Fruit fly (Drosophila melanogaster) whole organism, embryonic: ENCODE measurements around the gene CG33095.
"Not testable (repeated sequence)": the region's sequence is repeated elsewhere in the genome, so short reads cannot be mapped to it uniquely, and the experiment has no call there.

Experiments used
- Adf1 ChIP-seq: fragments of 200-800 bp; sonication (Bioruptor generic); IDR thresholded peaks from 2 replicates; pipeline ENCODE4 v1.3.6; 2022; ENCODE audit warnings: missing biosample characterization, missing genetic modification characterization
- Asciz ChIP-seq: fragments of 200-800 bp; sonication (Bioruptor generic); optimal IDR thresholded peaks from 2 replicates; lab custom pipeline; 2017; ENCODE audit warnings: missing biosample characterization, mild to moderate bottlenecking, missing genetic modification characterization, missing genetic modification reagents
- CG12104 ChIP-seq: fragments of 200-800 bp; sonication (Bioruptor generic); optimal IDR thresholded peaks from 3 replicates; lab custom pipeline; 2016; ENCODE audit warnings: missing biosample characterization, missing genetic modification characterization
- CG13287 ChIP-seq: fragments of 200-800 bp; sonication (Bioruptor generic); IDR thresholded peaks from 2 replicates; pipeline ENCODE4 v1.3.6; 2022; ENCODE audit warnings: missing biosample characterization, missing genetic modification characterization; ENCODE audit not compliant: partially characterized antibody
- CG14441 ChIP-seq: fragments of 200-800 bp; sonication (Bioruptor generic); IDR thresholded peaks from 2 replicates; pipeline ENCODE4 v1.3.6; 2022; ENCODE audit warnings: missing biosample characterization, missing genetic modification characterization
- CG16813 ChIP-seq: fragments of 200-800 bp; sonication (Bioruptor generic); IDR thresholded peaks from 3 replicates; pipeline ENCODE4 v1.3.6; 2022; ENCODE audit warnings: missing biosample characterization, missing genetic modification characterization; ENCODE audit not compliant: partially characterized antibody
- CG17328 ChIP-seq: fragments of 200-800 bp; sonication (Bioruptor generic); IDR thresholded peaks from 2 replicates; pipeline ENCODE4 v1.3.6; 2022; ENCODE audit warnings: missing biosample characterization, missing genetic modification characterization
- CG17829 ChIP-seq: fragments of 200-800 bp; optimal IDR thresholded peaks from 2 replicates; lab custom pipeline; 2019; ENCODE audit warnings: missing biosample characterization, mild to moderate bottlenecking, missing genetic modification characterization, moderate library complexity
- CG30431 ChIP-seq: fragments of 200-800 bp; sonication (Bioruptor generic); optimal IDR thresholded peaks from 2 replicates; lab custom pipeline; 2017; ENCODE audit warnings: missing biosample characterization, missing genetic modification characterization
- CG32767 ChIP-seq: fragments of 200-800 bp; sonication (Bioruptor generic); IDR thresholded peaks from 2 replicates; pipeline ENCODE4 v1.3.6; 2022; ENCODE audit warnings: missing biosample characterization, missing genetic modification characterization
- CG34224 ChIP-seq: fragments of 200-800 bp; sonication (Bioruptor generic); IDR thresholded peaks from 3 replicates; pipeline ENCODE4 v1.3.6; 2022; ENCODE audit warnings: missing biosample characterization, missing genetic modification characterization; ENCODE audit not compliant: partially characterized antibody
- CG3726 ChIP-seq: fragments of 200-800 bp; sonication (Bioruptor generic); IDR thresholded peaks from 3 replicates; pipeline ENCODE4, ENCODE4 v1.3.6; 2022; ENCODE audit warnings: missing biosample characterization, missing genetic modification characterization
- CG3847 ChIP-seq: fragments of 200-800 bp; sonication (Bioruptor generic); IDR thresholded peaks from 2 replicates; pipeline ENCODE4 v1.3.6; 2022; ENCODE audit warnings: missing biosample characterization, missing genetic modification characterization
- CG42726 ChIP-seq: fragments of 200-800 bp; sonication (Bioruptor generic); IDR thresholded peaks from 2 replicates; pipeline ENCODE4 v1.3.6; 2022; ENCODE audit warnings: missing biosample characterization, missing genetic modification characterization; ENCODE audit not compliant: partially characterized antibody
- CG43689 ChIP-seq: fragments of 200-800 bp; sonication (Bioruptor generic); IDR thresholded peaks from 2 replicates; pipeline ENCODE4 v1.3.6; 2022; ENCODE audit warnings: missing biosample characterization, missing genetic modification characterization
- CG5245 ChIP-seq: fragments of 200-800 bp; sonication (Bioruptor generic); optimal IDR thresholded peaks from 3 replicates; lab custom pipeline; 2016; ENCODE audit warnings: missing biosample characterization, missing genetic modification characterization
- CG5953 ChIP-seq: fragments of 200-800 bp; sonication (Bioruptor generic); IDR thresholded peaks from 2 replicates; pipeline ENCODE4 v1.3.6; 2022; ENCODE audit warnings: missing biosample characterization, missing genetic modification characterization
- CG6175 ChIP-seq: fragments of 200-800 bp; sonication (Bioruptor generic); IDR thresholded peaks from 3 replicates; pipeline ENCODE4 v1.3.6; 2022; ENCODE audit warnings: missing biosample characterization, missing genetic modification characterization
- CG7271 ChIP-seq: fragments of 200-800 bp; sonication (Bioruptor generic); optimal IDR thresholded peaks from 2 replicates; lab custom pipeline; 2018; ENCODE audit warnings: missing biosample characterization, mild to moderate bottlenecking, missing genetic modification characterization, moderate library complexity
- CG9817 ChIP-seq: fragments of 200-800 bp; sonication (Bioruptor generic); optimal IDR thresholded peaks from 2 replicates; lab custom pipeline; 2018; ENCODE audit warnings: missing biosample characterization, mild to moderate bottlenecking, missing genetic modification characterization, moderate library complexity
- E2f1 ChIP-seq: fragments of 200-800 bp; sonication (Bioruptor generic); IDR thresholded peaks from 2 replicates; pipeline ENCODE4 v1.3.6; 2022; ENCODE audit warnings: missing biosample characterization, missing genetic modification characterization
- E2f2 ChIP-seq: fragments of 200-800 bp; sonication (Bioruptor generic); IDR thresholded peaks from 2 replicates; pipeline ENCODE4 v1.3.6; 2022; ENCODE audit warnings: missing biosample characterization, missing genetic modification characterization
- Ets97D ChIP-seq: fragments of 200-800 bp; sonication (Bioruptor generic); optimal IDR thresholded peaks from 3 replicates; lab custom pipeline; 2016; ENCODE audit warnings: missing biosample characterization, missing genetic modification characterization
- HLHmδ ChIP-seq: fragments of 200-800 bp; sonication (Bioruptor generic); optimal IDR thresholded peaks from 2 replicates; lab custom pipeline; 2018; ENCODE audit warnings: missing biosample characterization, mild to moderate bottlenecking, missing genetic modification characterization, moderate library complexity
- MBD-R2 ChIP-seq: fragments of 200-800 bp; sonication (Bioruptor generic); IDR thresholded peaks from 2 replicates; pipeline ENCODE4 v1.3.6; 2022; ENCODE audit warnings: missing biosample characterization, missing genetic modification characterization
- Nf-YC ChIP-seq: fragments of 200-800 bp; optimal IDR thresholded peaks from 3 replicates; lab custom pipeline; 2019; ENCODE audit warnings: missing biosample characterization, mild to moderate bottlenecking, missing genetic modification characterization, moderate library complexity
- Rfx ChIP-seq: fragments of 200-800 bp; sonication (Bioruptor generic); IDR thresholded peaks from 2 replicates; pipeline ENCODE4 v1.3.6; 2022; ENCODE audit warnings: missing biosample characterization, missing genetic modification characterization
- Sox100B ChIP-seq: fragments of 200-800 bp; sonication (Bioruptor generic); optimal IDR thresholded peaks from 3 replicates; lab custom pipeline; 2018; ENCODE audit warnings: missing biosample characterization, mild to moderate bottlenecking, missing genetic modification characterization
- bowl ChIP-seq: fragments of 200-800 bp; sonication (Bioruptor generic); IDR thresholded peaks from 2 replicates; pipeline ENCODE4 v1.3.6; 2022; ENCODE audit warnings: missing biosample characterization, missing genetic modification characterization
- chm ChIP-seq: fragments of 200-800 bp; sonication (Bioruptor generic); IDR thresholded peaks from 2 replicates; pipeline ENCODE4 v1.3.6; 2022; ENCODE audit warnings: missing biosample characterization, missing genetic modification characterization
- ci ChIP-seq: fragments of 200-800 bp; sonication (Bioruptor generic); IDR thresholded peaks from 3 replicates; pipeline ENCODE4 v1.3.6; 2022; ENCODE audit warnings: missing biosample characterization, missing genetic modification characterization
- esg ChIP-seq: fragments of 200-800 bp; sonication (Bioruptor generic); conservative IDR thresholded peaks from 2 replicates; pipeline ENCODE4 v1.3.6; 2022; ENCODE audit warnings: missing biosample characterization, missing genetic modification characterization
- fd3F ChIP-seq: fragments of 200-800 bp; sonication (Bioruptor generic); optimal IDR thresholded peaks from 2 replicates; lab custom pipeline; 2018; ENCODE audit warnings: missing biosample characterization, mild to moderate bottlenecking, missing genetic modification characterization, moderate library complexity
- ham ChIP-seq: fragments of 200-800 bp; sonication (Bioruptor generic); IDR thresholded peaks from 2 replicates; pipeline ENCODE4 v1.3.6; 2022; ENCODE audit warnings: missing biosample characterization, missing genetic modification characterization
- hb ChIP-seq: fragments of 200-800 bp; sonication (Bioruptor generic); IDR thresholded peaks from 3 replicates; pipeline ENCODE4 v1.3.6; 2022; ENCODE audit warnings: missing biosample characterization, missing genetic modification characterization; ENCODE audit not compliant: partially characterized antibody
- hbn ChIP-seq: fragments of 200-800 bp; sonication (Bioruptor generic); IDR thresholded peaks from 2 replicates; pipeline ENCODE4 v1.3.6; 2022; ENCODE audit warnings: missing biosample characterization, missing genetic modification characterization; ENCODE audit not compliant: partially characterized antibody
- ind ChIP-seq: fragments of 200-800 bp; sonication (Bioruptor generic); optimal IDR thresholded peaks from 3 replicates; lab custom pipeline; 2016; ENCODE audit warnings: missing biosample characterization, missing genetic modification characterization
- klu ChIP-seq: fragments of 200-800 bp; sonication (Bioruptor generic); IDR thresholded peaks from 2 replicates; pipeline ENCODE4 v1.3.6; 2022; ENCODE audit warnings: missing biosample characterization, missing genetic modification characterization
- luna ChIP-seq: fragments of 200-800 bp; sonication (Bioruptor generic); optimal IDR thresholded peaks from 2 replicates; lab custom pipeline; 2016; ENCODE audit warnings: missing biosample characterization, missing genetic modification characterization
- mld ChIP-seq: fragments of 200-800 bp; sonication (Bioruptor generic); IDR thresholded peaks from 3 replicates; pipeline ENCODE4 v1.3.6; 2022; ENCODE audit warnings: missing biosample characterization, missing genetic modification characterization; ENCODE audit not compliant: partially characterized antibody
- sc ChIP-seq, 3 experiments: fragments of >200 bp in 2 of 3; fragments of 200-800 bp in 1 of 3; sonication (Bioruptor generic) in 1 of 3; optimal IDR thresholded peaks; 2 replicates in 2 of 3; 3 replicates in 1 of 3; lab custom pipeline; 2017; ENCODE audit warnings: mild to moderate bottlenecking in 1 of 3, missing biosample characterization in 1 of 3, missing genetic modification characterization in 1 of 3, missing genetic modification reagents in 1 of 3
- scrt ChIP-seq: fragments of 200-800 bp; sonication (Bioruptor generic); optimal IDR thresholded peaks from 2 replicates; lab custom pipeline; 2018; ENCODE audit warnings: missing biosample characterization, mild to moderate bottlenecking, missing genetic modification characterization, moderate library complexity
- sens-2 ChIP-seq: fragments of 200-800 bp; sonication (Bioruptor generic); IDR thresholded peaks from 2 replicates; pipeline ENCODE4 v1.3.6; 2022; ENCODE audit warnings: missing biosample characterization, missing genetic modification characterization
- slbo ChIP-seq: fragments of 200-800 bp; sonication (Bioruptor generic); IDR thresholded peaks from 2 replicates; pipeline ENCODE4 v1.3.6; 2022; ENCODE audit warnings: missing biosample characterization, missing genetic modification characterization
- stc ChIP-seq: fragments of 200-800 bp; sonication (Bioruptor generic); IDR thresholded peaks from 2 replicates; pipeline ENCODE4 v1.3.6; 2022; ENCODE audit warnings: missing biosample characterization, missing genetic modification characterization
- sug ChIP-seq: fragments of 200-800 bp; optimal IDR thresholded peaks from 2 replicates; lab custom pipeline; 2019; ENCODE audit warnings: missing biosample characterization, mild to moderate bottlenecking, missing genetic modification characterization, moderate library complexity
- tin ChIP-seq: fragments of 200-800 bp; sonication (Bioruptor generic); optimal IDR thresholded peaks from 3 replicates; lab custom pipeline; 2016; ENCODE audit warnings: missing biosample characterization, missing genetic modification characterization
- vnd ChIP-seq: fragments of 200-800 bp; sonication (Bioruptor generic); IDR thresholded peaks from 3 replicates; pipeline ENCODE4 v1.3.6; 2022; ENCODE audit warnings: missing biosample characterization, missing genetic modification characterization; ENCODE audit not compliant: partially characterized antibody
- zfh2 ChIP-seq: fragments of 200-800 bp; sonication (Bioruptor generic); optimal IDR thresholded peaks from 2 replicates; lab custom pipeline; 2016; ENCODE audit warnings: missing biosample characterization, missing genetic modification characterization

CG33095 gene

dm6 chr3R:25123262-25123661, 25.8 kb downstream of the CG33095 start, which contains the start of gene vig2 (continued):
- TF ChIP-seq Rfx (GFP tag; lab: Robert Waterston, UW) = peak; percentile 93
- peak; percentile 91 for TF ChIP-seq mld (GFP tag; lab: Robert Waterston, UW)
- TF ChIP-seq bowl (GFP tag; lab: Robert Waterston, UW) = peak; percentile 73
- peak; percentile 98 for TF ChIP-seq Ets97D (GFP tag; lab: Kevin White, UChicago)
- 0 out of 3 replicates have a peak, but pooled peaks have one; percentile 63 for TF ChIP-seq CG3726 (GFP tag; lab: Robert Waterston, UW)
- TF ChIP-seq CG43689 = peak; percentile 77
- TF ChIP-seq ci = peak; percentile 95
- TF ChIP-seq CG42726 (GFP tag; lab: Robert Waterston, UW) = peak; percentile 92
- peak; percentile 34; the same call in 1 of the 2 replicates for TF ChIP-seq esg (GFP tag; lab: Robert Waterston, UW)
- peak; percentile 15 for TF ChIP-seq sug (tag; lab: Kevin White, UChicago)
- peak; percentile 85 for TF ChIP-seq hb (GFP tag; lab: Robert Waterston, UW)
- peak; percentile 38; the same call in 1 of the 2 replicates for TF ChIP-seq stc
- TF ChIP-seq Adf1 (GFP tag; lab: Robert Waterston, UW) = peak; percentile 28
- TF ChIP-seq ham (GFP tag; lab: Robert Waterston, UW) = peak; percentile 68; the same call in 1 of the 2 replicates
- TF ChIP-seq CG13287 (GFP tag; lab: Robert Waterston, UW) = peak; percentile 72
- peak; percentile 57 for TF ChIP-seq fd3F (GFP tag; lab: Kevin White, UChicago)
- peak; percentile 39 for TF ChIP-seq CG30431 (GFP tag; lab: Kevin White, UChicago)
- peak; percentile 79; the same call in 1 of the 2 replicates for TF ChIP-seq sens-2 (GFP tag; lab: Robert Waterston, UW)
- TF ChIP-seq CG16813 = peak; percentile 91
- peak; percentile 39 for TF ChIP-seq Sox100B (GFP tag; lab: Kevin White, UChicago)
- TF ChIP-seq ind (GFP tag; lab: Kevin White, UChicago) = peak; percentile 20
- peak; percentile 85 for TF ChIP-seq vnd (GFP tag; lab: Robert Waterston, UW)
- TF ChIP-seq hbn (GFP tag; lab: Robert Waterston, UW) = peak; percentile 57
- peak; percentile 71; the same call in 1 of the 3 replicates for TF ChIP-seq CG6175
- peak; percentile 54 for TF ChIP-seq CG12104
- peak; percentile 87 for TF ChIP-seq slbo (GFP tag; lab: Robert Waterston, UW)
- TF ChIP-seq Asciz (GFP tag; lab: Kevin White, UChicago) = peak; percentile 48
- TF ChIP-seq CG3847 (GFP tag; lab: Robert Waterston, UW) = peak; percentile 71
- TF ChIP-seq CG9817 (tag; lab: Kevin White, UChicago) = peak; percentile 44
- TF ChIP-seq sc (optimal IDR thresholded peaks at IDR 0.05; lab: Kevin White, UChicago) = not testable (repeated sequence)
- peak; percentile 3 for TF ChIP-seq sc (GFP tag; optimal IDR thresholded peaks at IDR 0.05; lab: Kevin White, UChicago)
- peak; percentile 81 for TF ChIP-seq CG5953
- TF ChIP-seq HLHmδ (GFP tag; lab: Kevin White, UChicago) = peak; percentile 72
- 0 out of 2 replicates have a peak, but pooled peaks have one; percentile 38 for TF ChIP-seq klu (GFP tag; lab: Robert Waterston, UW)
- TF ChIP-seq E2f1 (GFP tag; lab: Robert Waterston, UW) = peak; percentile 67
- peak; percentile 10 for TF ChIP-seq zfh2 (GFP tag; lab: Kevin White, UChicago)
- peak; percentile 84 for TF ChIP-seq CG17328 (GFP tag; lab: Robert Waterston, UW)
- TF ChIP-seq tin (GFP tag; lab: Kevin White, UChicago) = peak; percentile 3
- TF ChIP-seq MBD-R2 (GFP tag; lab: Robert Waterston, UW) = peak; percentile 58
- peak; percentile 3 for TF ChIP-seq Nf-YC (tag; lab: Kevin White, UChicago)
- 0 out of 2 replicates have a peak, but pooled peaks have one; percentile 42 for TF ChIP-seq CG32767
- TF ChIP-seq scrt (GFP tag; lab: Kevin White, UChicago) = peak; percentile 39
- TF ChIP-seq chm (GFP tag; lab: Robert Waterston, UW) = peak; percentile 93
- TF ChIP-seq CG7271 (tag; lab: Kevin White, UChicago) = peak; percentile 75
- peak; percentile 3 for TF ChIP-seq CG17829 (tag; lab: Kevin White, UChicago)
- peak; percentile 32 for TF ChIP-seq CG5245 (GFP tag; lab: Kevin White, UChicago)
- TF ChIP-seq CG14441 (GFP tag; lab: Robert Waterston, UW) = peak; percentile 66
- TF ChIP-seq luna = peak; percentile 5
- TF ChIP-seq CG34224 (GFP tag; lab: Robert Waterston, UW) = peak; percentile 64; the same call in 2 of the 3 replicates
- peak; percentile 27; the same call in 1 of the 2 replicates for TF ChIP-seq E2f2 (GFP tag; lab: Robert Waterston, UW)
